Fruit fly (Drosophila melanogaster) whole organism, embryonic: Measurements from ENCODE around the gene Rlb1.
A peak's percentile ranks its signal among the peaks of the same experiment; 100 is the strongest.

ENCODE experiments used
- Aef1 ChIP-seq: fragments of 200-800 bp; sonication (Bioruptor generic); IDR thresholded peaks from 3 replicates; pipeline ENCODE4 v1.3.6; 2022; ENCODE audit warnings: missing biosample characterization, missing genetic modification characterization
- BEAF-32 ChIP-seq: fragments of 200-800 bp; sonication (Bioruptor generic); optimal IDR thresholded peaks from 3 replicates; lab custom pipeline; 2017; ENCODE audit warnings: missing biosample characterization, missing genetic modification characterization, mild to moderate bottlenecking, moderate library complexity, missing genetic modification reagents
- Bgb ChIP-seq: fragments of 200-800 bp; sonication (Bioruptor generic); IDR thresholded peaks from 2 replicates; pipeline ENCODE4 v1.3.6; 2022; ENCODE audit warnings: missing biosample characterization, missing genetic modification characterization; ENCODE audit not compliant: partially characterized antibody
- Bteb2 ChIP-seq: fragments of 200-800 bp; sonication (Bioruptor generic); optimal IDR thresholded peaks from 2 replicates; lab custom pipeline; 2016; ENCODE audit warnings: missing biosample characterization, missing genetic modification characterization
- CG12744 ChIP-seq: fragments of 200-800 bp; sonication (Bioruptor generic); optimal IDR thresholded peaks from 2 replicates; lab custom pipeline; 2016; ENCODE audit warnings: missing biosample characterization, missing genetic modification characterization
- CG17361 ChIP-seq: fragments of 200-800 bp; sonication (Bioruptor generic); IDR thresholded peaks from 3 replicates; pipeline ENCODE4 v1.3.6; 2022; ENCODE audit warnings: missing biosample characterization, missing genetic modification characterization
- CG18764 ChIP-seq: fragments of 200-800 bp; sonication (Bioruptor generic); optimal IDR thresholded peaks from 3 replicates; lab custom pipeline; 2016; ENCODE audit warnings: missing biosample characterization, missing genetic modification characterization
- CG3065 ChIP-seq: fragments of 200-800 bp; sonication (Bioruptor generic); optimal IDR thresholded peaks from 2 replicates; lab custom pipeline; 2016; ENCODE audit warnings: missing biosample characterization, missing genetic modification characterization
- CG3163 ChIP-seq: fragments of 200-800 bp; sonication (Bioruptor generic); optimal IDR thresholded peaks from 3 replicates; lab custom pipeline; 2016; ENCODE audit warnings: missing biosample characterization, missing genetic modification characterization
- CG33557 ChIP-seq: fragments of 200-800 bp; sonication (Bioruptor generic); optimal IDR thresholded peaks from 2 replicates; lab custom pipeline; 2019; ENCODE audit warnings: missing biosample characterization, mild to moderate bottlenecking, missing genetic modification characterization, moderate library complexity
- CG34376 ChIP-seq: fragments of 200-800 bp; sonication (Bioruptor generic); optimal IDR thresholded peaks from 2 replicates; lab custom pipeline; 2018; ENCODE audit warnings: missing biosample characterization, mild to moderate bottlenecking, missing genetic modification characterization
- CG34422 ChIP-seq: fragments of 200-800 bp; sonication (Bioruptor generic); IDR thresholded peaks from 3 replicates; pipeline ENCODE4 v1.3.6; 2022; ENCODE audit warnings: missing biosample characterization, missing genetic modification characterization
- CG3838 ChIP-seq: fragments of 200-800 bp; sonication (Bioruptor generic); optimal IDR thresholded peaks from 3 replicates; lab custom pipeline; 2016; ENCODE audit warnings: missing biosample characterization, missing genetic modification characterization
- CG4282 ChIP-seq: fragments of 200-800 bp; sonication (Bioruptor generic); optimal IDR thresholded peaks from 2 replicates; lab custom pipeline; 2016; ENCODE audit warnings: missing biosample characterization, missing genetic modification characterization
- CG4424 ChIP-seq: fragments of 200-800 bp; sonication (Bioruptor generic); optimal IDR thresholded peaks from 3 replicates; lab custom pipeline; 2016; ENCODE audit warnings: missing biosample characterization, missing genetic modification characterization
- CG4820 ChIP-seq: fragments of 200-800 bp; sonication (Bioruptor generic); optimal IDR thresholded peaks from 3 replicates; lab custom pipeline; 2016; ENCODE audit warnings: missing biosample characterization, missing genetic modification characterization
- CG4854 ChIP-seq: fragments of 200-800 bp; sonication (Bioruptor generic); optimal IDR thresholded peaks from 2 replicates; lab custom pipeline; 2016; ENCODE audit warnings: missing biosample characterization, missing genetic modification characterization, inconsistent platforms
- CG8290 ChIP-seq, 3 experiments: fragments of 200-800 bp; sonication (Bioruptor generic); optimal IDR thresholded peaks; 2 replicates each; lab custom pipeline; 2016 to 2019; ENCODE audit warnings: missing biosample characterization in 3 of 3, missing genetic modification characterization in 3 of 3, mild to moderate bottlenecking in 2 of 3, moderate library complexity in 1 of 3
- CG8388 ChIP-seq: fragments of 200-800 bp; sonication (Bioruptor generic); optimal IDR thresholded peaks from 2 replicates; lab custom pipeline; 2019; ENCODE audit warnings: missing biosample characterization, mild to moderate bottlenecking, missing genetic modification characterization, moderate library complexity
- CG9817 ChIP-seq: fragments of 200-800 bp; sonication (Bioruptor generic); optimal IDR thresholded peaks from 2 replicates; lab custom pipeline; 2018; ENCODE audit warnings: missing biosample characterization, mild to moderate bottlenecking, missing genetic modification characterization, moderate library complexity
- CTCF ChIP-seq: fragments of 200-800 bp; sonication (Bioruptor generic); optimal IDR thresholded peaks from 2 replicates; lab custom pipeline; 2017; ENCODE audit warnings: missing biosample characterization, mild to moderate bottlenecking, missing genetic modification characterization, moderate library complexity
- D ChIP-seq, 2 experiments: fragments of 200-800 bp in 1 of 2; fragments of >200 bp in 1 of 2; sonication (Bioruptor generic) in 1 of 2; optimal IDR thresholded peaks; 2 replicates in 1 of 2; 3 replicates in 1 of 2; lab custom pipeline; 2017; ENCODE audit warnings: mild to moderate bottlenecking in 1 of 2, missing biosample characterization in 1 of 2, missing genetic modification characterization in 1 of 2, missing genetic modification reagents in 1 of 2
- Dref ChIP-seq: fragments of 200-800 bp; sonication (Bioruptor generic); IDR thresholded peaks from 2 replicates; pipeline ENCODE4 v1.3.6; 2022; ENCODE audit warnings: missing biosample characterization, missing genetic modification characterization
- H15 ChIP-seq: fragments of 200-800 bp; sonication (Bioruptor generic); IDR thresholded peaks from 3 replicates; pipeline ENCODE4 v1.3.6; 2022; ENCODE audit warnings: missing biosample characterization, missing genetic modification characterization
- HmgD ChIP-seq: fragments of 200-800 bp; sonication (Bioruptor generic); optimal IDR thresholded peaks from 3 replicates; lab custom pipeline; 2016; ENCODE audit warnings: missing biosample characterization, missing genetic modification characterization
- Hsf ChIP-seq: fragments of 200-800 bp; sonication (Bioruptor generic); optimal IDR thresholded peaks from 3 replicates; lab custom pipeline; 2016; ENCODE audit warnings: missing biosample characterization, missing genetic modification characterization
- Mad ChIP-seq: fragments of 200-800 bp; sonication (Bioruptor generic); optimal IDR thresholded peaks from 2 replicates; lab custom pipeline; 2016; ENCODE audit warnings: missing biosample characterization, missing genetic modification characterization
- NK7.1 ChIP-seq: fragments of 200-800 bp; sonication (Bioruptor generic); optimal IDR thresholded peaks from 3 replicates; lab custom pipeline; 2016; ENCODE audit warnings: missing biosample characterization, missing genetic modification characterization
- Rx ChIP-seq: fragments of 200-800 bp; sonication (Bioruptor generic); IDR thresholded peaks from 2 replicates; pipeline ENCODE4 v1.3.6; 2022; ENCODE audit warnings: missing biosample characterization, missing genetic modification characterization
- Scr ChIP-seq: fragments of 200-800 bp; sonication (Bioruptor generic); IDR thresholded peaks from 2 replicates; pipeline ENCODE4 v1.3.6; 2022; ENCODE audit warnings: missing biosample characterization, missing genetic modification characterization; ENCODE audit not compliant: partially characterized antibody
- Sin3A ChIP-seq: fragments of >200 bp; optimal IDR thresholded peaks from 2 replicates; lab custom pipeline; 2018
- Xrp1 ChIP-seq: fragments of 200-800 bp; sonication (Bioruptor generic); IDR thresholded peaks from 2 replicates; pipeline ENCODE4 v1.3.6; 2022; ENCODE audit warnings: missing biosample characterization, missing genetic modification characterization
- YL-1 ChIP-seq: fragments of 200-800 bp; sonication (Bioruptor generic); optimal IDR thresholded peaks from 3 replicates; lab custom pipeline; 2017; ENCODE audit warnings: missing biosample characterization, mild to moderate bottlenecking, missing genetic modification characterization
- br ChIP-seq: fragments of >200 bp; optimal IDR thresholded peaks from 2 replicates; lab custom pipeline; 2017
- cato ChIP-seq: fragments of 200-800 bp; sonication (Bioruptor generic); optimal IDR thresholded peaks from 2 replicates; lab custom pipeline; 2016; ENCODE audit warnings: missing biosample characterization, missing genetic modification characterization, borderline replicate concordance
- caup ChIP-seq: fragments of 200-800 bp; sonication (Bioruptor generic); optimal IDR thresholded peaks from 3 replicates; lab custom pipeline; 2017; ENCODE audit warnings: missing biosample characterization, mild to moderate bottlenecking, missing genetic modification characterization, moderate library complexity; ENCODE audit not compliant: severe bottlenecking
- crc ChIP-seq: fragments of 200-800 bp; sonication (Bioruptor generic); optimal IDR thresholded peaks from 2 replicates; lab custom pipeline; 2016; ENCODE audit warnings: missing biosample characterization, missing genetic modification characterization
- dimm ChIP-seq: fragments of 200-800 bp; sonication (Bioruptor generic); IDR thresholded peaks from 2 replicates; pipeline ENCODE4 v1.3.6; 2022; ENCODE audit warnings: missing biosample characterization, missing genetic modification characterization
- fd96Cb ChIP-seq: fragments of 200-800 bp; sonication (Bioruptor generic); optimal IDR thresholded peaks from 2 replicates; lab custom pipeline; 2018; ENCODE audit warnings: missing biosample characterization, mild to moderate bottlenecking, missing genetic modification characterization, moderate library complexity
- gt ChIP-seq: fragments of 200-800 bp; sonication (Bioruptor generic); IDR thresholded peaks from 2 replicates; pipeline ENCODE4 v1.3.6; 2022; ENCODE audit warnings: missing biosample characterization, missing genetic modification characterization
- hb ChIP-seq: fragments of 200-800 bp; sonication (Bioruptor generic); IDR thresholded peaks from 3 replicates; pipeline ENCODE4 v1.3.6; 2022; ENCODE audit warnings: missing biosample characterization, missing genetic modification characterization; ENCODE audit not compliant: partially characterized antibody
- jumu ChIP-seq: fragments of 200-800 bp; sonication (Bioruptor generic); optimal IDR thresholded peaks from 3 replicates; lab custom pipeline; 2016; ENCODE audit warnings: missing biosample characterization, missing genetic modification characterization
- ken ChIP-seq: fragments of 200-800 bp; sonication (Bioruptor generic); IDR thresholded peaks from 3 replicates; pipeline ENCODE4 v1.3.6; 2022; ENCODE audit warnings: missing biosample characterization, missing genetic modification characterization
- luna ChIP-seq: fragments of 200-800 bp; sonication (Bioruptor generic); optimal IDR thresholded peaks from 2 replicates; lab custom pipeline; 2016; ENCODE audit warnings: missing biosample characterization, missing genetic modification characterization
- nom ChIP-seq: fragments of 200-800 bp; sonication (Bioruptor generic); optimal IDR thresholded peaks from 2 replicates; lab custom pipeline; 2017; ENCODE audit warnings: missing biosample characterization, missing genetic modification characterization, mild to moderate bottlenecking, moderate library complexity, missing genetic modification reagents
- odd ChIP-seq: fragments of 200-800 bp; sonication (Bioruptor generic); optimal IDR thresholded peaks from 2 replicates; lab custom pipeline; 2017; ENCODE audit warnings: missing biosample characterization, mild to moderate bottlenecking, missing genetic modification characterization
- onecut ChIP-seq: fragments of 200-800 bp; sonication (Bioruptor generic); IDR thresholded peaks from 2 replicates; pipeline ENCODE4 v1.3.6; 2022; ENCODE audit warnings: missing biosample characterization, missing genetic modification characterization
- peb ChIP-seq: fragments of 200-800 bp; sonication (Bioruptor generic); IDR thresholded peaks from 2 replicates; pipeline ENCODE4 v1.3.6; 2022; ENCODE audit warnings: missing biosample characterization, missing genetic modification characterization
- pfk ChIP-seq: fragments of 200-800 bp; sonication (Bioruptor generic); optimal IDR thresholded peaks from 2 replicates; lab custom pipeline; 2018; ENCODE audit warnings: missing biosample characterization, mild to moderate bottlenecking, missing genetic modification characterization, moderate library complexity
- pros ChIP-seq: fragments of 200-800 bp; sonication (Bioruptor generic); optimal IDR thresholded peaks from 3 replicates; lab custom pipeline; 2019; ENCODE audit warnings: missing biosample characterization, mild to moderate bottlenecking, missing genetic modification characterization, moderate library complexity
- sima ChIP-seq: fragments of 200-800 bp; sonication (Bioruptor generic); optimal IDR thresholded peaks from 2 replicates; lab custom pipeline; 2016; ENCODE audit warnings: missing biosample characterization, missing genetic modification characterization
- z ChIP-seq: fragments of 200-800 bp; sonication (Bioruptor generic); IDR thresholded peaks from 3 replicates; pipeline ENCODE4 v1.3.6; 2022; ENCODE audit warnings: missing biosample characterization, missing genetic modification characterization

Rlb1 gene

dm6 chr3R:9515860-9516344 is 2.8 kb downstream of the Rlb1 start, which contains the start of the genes mRpL47, CG8176 and Kdm3 (continued):
- TF ChIP-seq NK7.1 (GFP tag; lab: Kevin White, UChicago) (no peak), CG3163 (GFP tag; lab: Kevin White, UChicago) (peak; percentile 61), odd (GFP tag; lab: Kevin White, UChicago) (no peak), CG8388 (no peak), br (no peak), crc (GFP tag; lab: Kevin White, UChicago) (no peak), Dref (GFP tag; lab: Robert Waterston, UW) (no peak), Aef1 (no peak), HmgD (GFP tag; lab: Kevin White, UChicago) (peak; percentile 97), CG8290 (GFP tag; optimal IDR thresholded peaks at IDR 0.05; lab: Kevin White, UChicago) (no peak), CG8290 (tag; optimal IDR thresholded peaks at IDR 0.05; lab: Kevin White, UChicago) (peak in 1 of 2 experiments; percentile 95), Bgb (GFP tag; lab: Robert Waterston, UW) (no peak), sima (no peak), Xrp1 (GFP tag; lab: Robert Waterston, UW) (no peak), CG4820 (GFP tag; lab: Kevin White, UChicago) (peak; percentile 45), CG17361 (GFP tag; lab: Robert Waterston, UW) (no peak), CG4282 (GFP tag; lab: Kevin White, UChicago) (peak; percentile 68), cato (no peak), YL-1 (peak; percentile 94), CG34376 (GFP tag; lab: Kevin White, UChicago) (peak; percentile 78), Hsf (GFP tag; lab: Kevin White, UChicago) (peak; percentile 66), z (GFP tag; lab: Robert Waterston, UW) (no peak), H15 (GFP tag; lab: Robert Waterston, UW) (no peak), CG3838 (GFP tag; lab: Kevin White, UChicago) (no peak), fd96Cb (tag; lab: Kevin White, UChicago) (no peak), BEAF-32 (GFP tag; lab: Kevin White, UChicago) (peak; percentile 100), Bteb2 (GFP tag; lab: Kevin White, UChicago) (peak; percentile 61), caup (peak; percentile 70), Scr (GFP tag; lab: Robert Waterston, UW) (no peak), onecut (GFP tag; lab: Robert Waterston, UW) (peak; percentile 91), CG34422 (no peak), pfk (GFP tag; lab: Kevin White, UChicago) (peak; percentile 26), Sin3A (lab: Kevin White, UChicago) (peak; percentile 96), D (optimal IDR thresholded peaks at IDR 0.05; lab: Kevin White, UChicago) (no peak), D (GFP tag; optimal IDR thresholded peaks at IDR 0.05; lab: Kevin White, UChicago) (no peak), gt (GFP tag; lab: Robert Waterston, UW) (no peak), hb (GFP tag; lab: Robert Waterston, UW) (no peak), dimm (GFP tag; lab: Robert Waterston, UW) (no peak), pros (GFP tag; lab: Kevin White, UChicago) (no peak), ken (GFP tag; lab: Robert Waterston, UW) (no peak), CG3065 (GFP tag; lab: Kevin White, UChicago) (no peak), CG4424 (no peak), Mad (GFP tag; lab: Kevin White, UChicago) (peak; percentile 66), CG18764 (GFP tag; lab: Kevin White, UChicago) (peak; percentile 55), jumu (GFP tag; lab: Kevin White, UChicago) (peak; percentile 91), CG33557 (GFP tag; lab: Kevin White, UChicago) (no peak), CG4854 (GFP tag; lab: Kevin White, UChicago) (peak; percentile 41), peb (GFP tag; lab: Robert Waterston, UW) (no peak), CG12744 (peak; percentile 48), luna (GFP tag; lab: Kevin White, UChicago) (peak; percentile 69), Rx (GFP tag; lab: Robert Waterston, UW) (no peak), CTCF (GFP tag; lab: Kevin White, UChicago) (peak; percentile 45), CG9817 (tag; lab: Kevin White, UChicago) (peak; percentile 58), nom (no peak)
